Worm (Caenorhabditis elegans) whole organism, L2 larva: ENCODE measurements around the gene ipp-5.

Experiments used
- alr-1 ChIP-seq: fragments of 150-350 bp; optimal IDR thresholded peaks from 2 replicates; lab custom pipeline; 2014; ENCODE audit warnings: missing biosample characterization, missing genetic modification characterization
- ama-1 ChIP-seq: fragments of 150-350 bp; optimal IDR thresholded peaks from 2 replicates; lab custom pipeline; 2018; ENCODE audit warnings: inconsistent platforms
- ceh-82 ChIP-seq: fragments of 150-350 bp; optimal IDR thresholded peaks from 2 replicates; lab custom pipeline; 2014; ENCODE audit warnings: missing biosample characterization, missing genetic modification characterization
- elt-1 ChIP-seq: fragments of 150-350 bp; optimal IDR thresholded peaks from 2 replicates; lab custom pipeline; 2014; ENCODE audit warnings: missing biosample characterization, missing genetic modification characterization
- nhr-237 ChIP-seq: fragments of 150-350 bp; optimal IDR thresholded peaks from 2 replicates; lab custom pipeline; 2014; ENCODE audit warnings: missing biosample characterization, missing genetic modification characterization
- skn-1 ChIP-seq: sonication (generic microtip); optimal IDR thresholded peaks from 2 replicates; lab custom pipeline; 2017; ENCODE audit warnings: missing biosample characterization, missing genetic modification characterization
- snpc-4 ChIP-seq: fragments of 150-350 bp; optimal IDR thresholded peaks from 2 replicates; lab custom pipeline; 2014; ENCODE audit warnings: missing biosample characterization, missing genetic modification characterization
- unc-55 ChIP-seq: fragments of 150-350 bp; sonication (generic microtip); optimal IDR thresholded peaks from 3 replicates; lab custom pipeline; 2014; ENCODE audit warnings: missing biosample characterization, missing genetic modification reagents, missing genetic modification characterization
- zag-1 ChIP-seq: fragments of 150-350 bp; optimal IDR thresholded peaks from 2 replicates; lab custom pipeline; 2014; ENCODE audit warnings: missing biosample characterization, missing genetic modification characterization
- ztf-11 ChIP-seq: sonication (generic microtip); optimal IDR thresholded peaks from 2 replicates; lab custom pipeline; 2017; ENCODE audit warnings: missing biosample characterization, missing genetic modification characterization

DNA sequence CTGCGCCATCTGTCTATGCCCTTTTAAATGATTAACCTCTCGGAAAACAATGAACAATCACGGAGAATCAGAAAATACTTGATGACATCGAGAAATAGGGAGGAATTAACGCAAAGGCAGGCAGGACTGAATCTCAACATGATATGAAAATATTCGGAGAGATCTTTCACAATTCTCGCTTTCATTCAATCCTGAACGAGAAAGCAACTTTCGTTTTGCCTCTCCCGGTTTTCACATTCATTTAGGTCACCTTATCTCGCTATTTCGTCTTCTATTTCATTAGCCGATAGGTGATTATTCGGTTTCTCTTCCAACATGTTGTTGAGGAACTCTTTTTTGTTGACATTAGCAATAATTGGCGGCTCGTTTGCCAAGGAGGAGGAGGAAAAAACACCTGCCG is 27.0 kb upstream of the ipp-5 start:
- no peak for TF ChIP-seq ama-1
- no peak for TF ChIP-seq skn-1
- no peak for TF ChIP-seq unc-55 (GFP tag; lab: Kevin White, UChicago)
- no peak for TF ChIP-seq alr-1 (tag; lab: Kevin White, UChicago)
- no peak for TF ChIP-seq nhr-237
- no peak for TF ChIP-seq elt-1 (tag; lab: Kevin White, UChicago)
- no peak for TF ChIP-seq zag-1
- TF ChIP-seq ceh-82: no peak
- no peak for TF ChIP-seq snpc-4 (tag; lab: Kevin White, UChicago)
- no peak for TF ChIP-seq ztf-11 (tag; lab: Kevin White, UChicago)
